Worm (Caenorhabditis elegans): ENCODE results near the gene W02H5.19.

DNA sequence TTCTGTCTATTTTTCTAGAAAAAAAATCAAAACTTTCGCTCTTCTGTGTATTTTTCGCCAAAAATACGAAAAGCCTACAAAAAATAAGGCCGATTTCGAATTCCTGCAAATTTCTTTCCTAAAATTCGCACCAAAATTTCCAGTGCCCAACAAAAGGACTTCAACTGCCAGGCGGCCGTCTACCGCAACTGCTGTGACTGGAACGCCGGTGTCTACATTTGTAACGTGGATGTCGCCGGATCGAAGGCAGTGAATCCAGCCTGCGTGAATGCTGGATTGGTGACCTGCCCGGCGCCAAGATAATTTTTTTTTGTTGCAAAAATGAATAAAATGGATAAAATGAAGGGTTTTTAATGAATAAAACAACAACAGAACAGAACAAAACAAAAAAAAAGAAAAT is 36.9 kb upstream of the W02H5.19 start:
- TF ChIP-seq cog-1 (tag; optimal IDR thresholded peaks at IDR 0.05) (no peak), flt-1 (GFP tag; IDR thresholded peaks at IDR 0.05) (no peak), ztf-23 (GFP tag; IDR thresholded peaks at IDR 0.05) (no peak), med-1 (GFP tag; optimal IDR thresholded peaks at IDR 0.05; ENCODE audit: insufficient read depth) (no peak), ref-1 (GFP tag; conservative IDR thresholded peaks at IDR 0.05) (no peak), ztf-29 (GFP tag; IDR thresholded peaks at IDR 0.05) (no peak), tab-1 (GFP tag; IDR thresholded peaks at IDR 0.05) (no peak), T22C8.4 (GFP tag; IDR thresholded peaks at IDR 0.05) (no peak), klf-2 (GFP tag; conservative IDR thresholded peaks at IDR 0.05) (no peak)
